Worm (Caenorhabditis elegans) whole organism, young adult: Measurements from ENCODE around the gene srw-127.
A peak's percentile ranks its signal among the peaks of the same experiment; 100 is the strongest.

Source experiments
- B0336.3 ChIP-seq: fragments of 200-800 bp; sonication (Bioruptor generic); IDR thresholded peaks from 2 replicates; pipeline ENCODE4 v1.3.6; 2022; ENCODE audit warnings: missing genetic modification characterization, missing compliant biosample characterization
- C17E4.6 ChIP-seq: fragments of 200-800 bp; sonication (Bioruptor generic); IDR thresholded peaks from 2 replicates; pipeline ENCODE4 v1.3.6; 2022; ENCODE audit warnings: missing genetic modification reagents, missing genetic modification characterization, missing compliant biosample characterization
- F39B2.1 ChIP-seq: fragments of 200-800 bp; sonication (Bioruptor generic); IDR thresholded peaks from 2 replicates; pipeline ENCODE4 v1.3.6; 2022; ENCODE audit warnings: missing genetic modification reagents, missing genetic modification characterization, missing compliant biosample characterization
- Y67H2A.10 ChIP-seq: fragments of 200-800 bp; sonication (Bioruptor generic); conservative IDR thresholded peaks from 2 replicates; pipeline ENCODE4 v1.3.6; 2022; ENCODE audit warnings: missing genetic modification reagents, missing genetic modification characterization, missing compliant biosample characterization
- Y95B8A.8 ChIP-seq: fragments of 200-800 bp; sonication (Bioruptor generic); IDR thresholded peaks from 2 replicates; pipeline ENCODE4 v1.3.6; 2022; ENCODE audit warnings: missing genetic modification reagents, missing genetic modification characterization, missing compliant biosample characterization
- ZK185.1 ChIP-seq: sonication (generic microtip); optimal IDR thresholded peaks from 2 replicates; lab custom pipeline; 2016; ENCODE audit warnings: mild to moderate bottlenecking, missing genetic modification characterization, missing compliant biosample characterization; ENCODE audit not compliant: poor library complexity, severe bottlenecking
- atf-7 ChIP-seq: sonication (generic microtip); optimal IDR thresholded peaks from 2 replicates; lab custom pipeline; 2017; ENCODE audit warnings: mild to moderate bottlenecking, missing genetic modification characterization, missing compliant biosample characterization
- athp-1 ChIP-seq: sonication (generic microtip); optimal IDR thresholded peaks from 2 replicates; lab custom pipeline; 2017; ENCODE audit warnings: mild to moderate bottlenecking, missing genetic modification characterization, missing compliant biosample characterization
- attf-5 ChIP-seq: fragments of 200-800 bp; sonication (Bioruptor generic); optimal IDR thresholded peaks from 2 replicates; lab custom pipeline; 2018; ENCODE audit warnings: mild to moderate bottlenecking, missing genetic modification characterization, missing compliant biosample characterization
- bed-2 ChIP-seq: fragments of 200-800 bp; sonication (Bioruptor generic); IDR thresholded peaks from 2 replicates; pipeline ENCODE4 v1.3.6; 2022; ENCODE audit warnings: missing genetic modification reagents, missing genetic modification characterization, missing compliant biosample characterization
- cebp-1 ChIP-seq, 2 experiments: fragments of 200-800 bp in 1 of 2; sonication (Bioruptor generic) in 1 of 2; sonication (generic microtip) in 1 of 2; IDR thresholded peaks in 1 of 2; optimal IDR thresholded peaks in 1 of 2; 2 replicates each; pipeline versions ENCODE4 v1.3.6 to Lab custom; 2017 to 2022; ENCODE audit warnings: missing compliant biosample characterization in 2 of 2, missing genetic modification characterization in 2 of 2, mild to moderate bottlenecking in 1 of 2, missing genetic modification reagents in 1 of 2, moderate library complexity in 1 of 2
- cebp-2 ChIP-seq: fragments of 200-800 bp; sonication (Bioruptor generic); IDR thresholded peaks from 2 replicates; pipeline ENCODE4 v1.3.6; 2022; ENCODE audit warnings: missing genetic modification characterization, missing compliant biosample characterization
- ceh-91 ChIP-seq: fragments of 200-800 bp; sonication (Bioruptor generic); IDR thresholded peaks from 2 replicates; pipeline ENCODE4 v1.3.6; 2022; ENCODE audit warnings: missing genetic modification reagents, missing genetic modification characterization, missing compliant biosample characterization
- die-1 ChIP-seq: sonication (generic microtip); optimal IDR thresholded peaks from 2 replicates; lab custom pipeline; 2016; ENCODE audit warnings: missing genotype, mild to moderate bottlenecking, missing genetic modification characterization, missing compliant biosample characterization
- ets-4 ChIP-seq: fragments of 200-800 bp; sonication (Bioruptor generic); optimal IDR thresholded peaks from 2 replicates; lab custom pipeline; 2018; ENCODE audit warnings: mild to moderate bottlenecking, missing genetic modification characterization, missing compliant biosample characterization
- hmg-1.2 ChIP-seq: fragments of 200-800 bp; sonication (Bioruptor generic); IDR thresholded peaks from 2 replicates; pipeline ENCODE4 v1.3.6; 2022; ENCODE audit warnings: missing genetic modification reagents, missing genetic modification characterization, missing compliant biosample characterization
- lag-1 ChIP-seq: fragments of 200-800 bp; sonication (Bioruptor generic); IDR thresholded peaks from 2 replicates; pipeline ENCODE4 v1.3.6; 2022; ENCODE audit warnings: missing genetic modification reagents, missing genetic modification characterization, missing compliant biosample characterization
- madf-6 ChIP-seq: fragments of 200-800 bp; sonication (Bioruptor generic); IDR thresholded peaks from 2 replicates; pipeline ENCODE4 v1.3.6; 2022; ENCODE audit warnings: missing genetic modification reagents, missing genetic modification characterization, missing compliant biosample characterization
- mes-4 ChIP-seq: sonication (generic microtip); optimal IDR thresholded peaks from 2 replicates; lab custom pipeline; 2016; ENCODE audit warnings: missing genotype, missing genetic modification characterization, missing compliant biosample characterization
- mxl-1 ChIP-seq: sonication (generic microtip); optimal IDR thresholded peaks from 2 replicates; lab custom pipeline; 2016; ENCODE audit warnings: missing genetic modification characterization, missing compliant biosample characterization
- nhr-179 ChIP-seq: sonication (generic microtip); optimal IDR thresholded peaks from 2 replicates; lab custom pipeline; 2016; ENCODE audit warnings: mild to moderate bottlenecking, missing genetic modification characterization, missing compliant biosample characterization
- nhr-80 ChIP-seq: sonication (generic microtip); optimal IDR thresholded peaks from 2 replicates; lab custom pipeline; 2016; ENCODE audit warnings: missing genetic modification characterization, missing compliant biosample characterization
- pha-4 ChIP-seq: fragments of 150-350 bp; sonication (generic microtip); optimal IDR thresholded peaks from 2 replicates; lab custom pipeline; 2014; ENCODE audit warnings: missing biosample characterization, missing genetic modification reagents, missing genetic modification characterization
- rcor-1 ChIP-seq: fragments of 200-800 bp; sonication (Bioruptor generic); IDR thresholded peaks from 2 replicates; pipeline ENCODE4 v1.3.6; 2022; ENCODE audit warnings: missing genetic modification reagents, missing genetic modification characterization, missing compliant biosample characterization
- repo-1 ChIP-seq: sonication (generic microtip); optimal IDR thresholded peaks from 2 replicates; lab custom pipeline; 2017; ENCODE audit warnings: mild to moderate bottlenecking, missing genetic modification characterization, missing compliant biosample characterization
- rpc-1 ChIP-seq, 2 experiments: fragments of 150-350 bp in 1 of 2; sonication (generic microtip) in 1 of 2; optimal IDR thresholded peaks; 2 replicates each; lab custom pipeline; 2014 to 2018; ENCODE audit warnings: missing biosample characterization in 1 of 2, missing genetic modification characterization in 1 of 2, missing genetic modification reagents in 1 of 2, missing genotype in 1 of 2
- snpc-4 ChIP-seq, 5 experiments: fragments of 150-350 bp in 1 of 5; sonication (generic microtip) in 4 of 5; optimal IDR thresholded peaks; 2 replicates each; lab custom pipeline; 2014 to 2018; ENCODE audit warnings: missing genetic modification characterization in 5 of 5, missing biosample characterization in 3 of 5, antibody characterized with exemption in 2 of 5, mild to moderate bottlenecking in 2 of 5, missing compliant biosample characterization in 2 of 5, missing genotype in 2 of 5, moderate library complexity in 2 of 5, missing genetic modification reagents in 1 of 5
- tlf-1 ChIP-seq: fragments of 200-800 bp; sonication (Bioruptor generic); optimal IDR thresholded peaks from 2 replicates; lab custom pipeline; 2018; ENCODE audit warnings: mild to moderate bottlenecking, missing genetic modification characterization, missing compliant biosample characterization
- ztf-22 ChIP-seq: fragments of 200-800 bp; sonication (Bioruptor generic); optimal IDR thresholded peaks from 2 replicates; lab custom pipeline; 2018; ENCODE audit warnings: mild to moderate bottlenecking, missing genetic modification characterization, moderate library complexity, missing compliant biosample characterization
- ztf-26 ChIP-seq: sonication (generic microtip); optimal IDR thresholded peaks from 2 replicates; lab custom pipeline; 2017; ENCODE audit warnings: missing genetic modification characterization, missing compliant biosample characterization

The srw-127 gene

DNA sequence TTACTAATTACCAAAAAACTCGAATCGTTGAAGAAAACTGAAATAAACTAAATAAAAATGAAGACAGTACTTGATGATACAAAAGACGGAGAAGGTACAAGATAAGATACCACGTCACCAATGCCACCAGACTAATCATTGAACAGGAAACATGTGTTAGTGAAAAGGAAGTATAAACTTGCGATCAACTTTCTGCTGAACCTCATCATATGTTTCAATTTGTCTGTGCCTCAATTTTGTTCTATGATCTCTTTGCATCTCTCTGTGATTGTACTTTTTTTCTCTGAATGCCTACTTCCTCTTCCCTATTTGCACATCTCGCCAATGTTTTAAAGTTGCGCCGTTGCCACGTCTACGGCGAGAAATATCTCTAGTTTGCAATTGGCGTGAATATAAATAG lies 18.7 kb upstream of the srw-127 start (continued):
- no peak for TF ChIP-seq nhr-179
- no peak for TF ChIP-seq snpc-4 (GFP tag; optimal IDR thresholded peaks at IDR 0.05; lab: Kevin White, UChicago)
- TF ChIP-seq snpc-4 (tag; optimal IDR thresholded peaks at IDR 0.05; lab: Kevin White, UChicago) = no peak
- no peak for TF ChIP-seq cebp-1 (GFP tag; IDR thresholded peaks at IDR 0.05; lab: Robert Waterston, UW)
- peak; percentile 41 for TF ChIP-seq cebp-1 (tag; optimal IDR thresholded peaks at IDR 0.05; lab: Kevin White, UChicago)
- no peak for TF ChIP-seq bed-2 (GFP tag; lab: Robert Waterston, UW)
- TF ChIP-seq rpc-1 (optimal IDR thresholded peaks at IDR 0.05; lab: Kevin White, UChicago) = no peak
- TF ChIP-seq rpc-1 (tag; optimal IDR thresholded peaks at IDR 0.05; lab: Kevin White, UChicago) = no peak
- TF ChIP-seq hmg-1.2 (GFP tag; lab: Robert Waterston, UW) = peak; percentile 44; the same call in 1 of the 2 replicates
- TF ChIP-seq ztf-22 = no peak

ce11 chrV:6997041-6997552 lies 15.6 kb upstream of the srw-127 start, which contains the start of gene nhr-107:
TSS of gene nhr-107 (minus strand) at chrV:6997091.
- TF ChIP-seq die-1 (tag; lab: Kevin White, UChicago) (no peak), nhr-80 (tag; lab: Kevin White, UChicago) (peak; percentile 3), snpc-4 (GFP tag; optimal IDR thresholded peaks at IDR 0.05; lab: Kevin White, UChicago) (no peak), snpc-4 (tag; optimal IDR thresholded peaks at IDR 0.05; lab: Kevin White, UChicago) (no peak)

- TF ChIP-seq nhr-80 (tag; lab: Kevin White, UChicago) (peak; percentile 55), pha-4 (tag; lab: Kevin White, UChicago) (peak; percentile 72), ceh-91 (GFP tag; lab: Robert Waterston, UW) (no peak), hmg-1.2 (GFP tag; lab: Robert Waterston, UW) (peak; percentile 37; the same call in 1 of the 2 replicates), cebp-1 (GFP tag; IDR thresholded peaks at IDR 0.05; lab: Robert Waterston, UW) (no peak), cebp-1 (tag; optimal IDR thresholded peaks at IDR 0.05; lab: Kevin White, UChicago) (peak; percentile 8)
Measured at ce11 chrV:6998303-6998884, 14.3 kb upstream of the srw-127 start, which contains the start of gene nhr-42. TSS of gene nhr-42 (plus strand) at chrV:6998819.

- TF ChIP-seq mxl-1 (tag; lab: Kevin White, UChicago) = no peak
- TF ChIP-seq ceh-91 (GFP tag; lab: Robert Waterston, UW) = no peak
- no peak for TF ChIP-seq ets-4 (GFP tag; lab: Kevin White, UChicago)
- no peak for TF ChIP-seq tlf-1 (GFP tag; lab: Kevin White, UChicago)
- no peak for TF ChIP-seq C17E4.6 (GFP tag; lab: Robert Waterston, UW)
- TF ChIP-seq ZK185.1 (tag; lab: Kevin White, UChicago) = no peak
- no peak for TF ChIP-seq hmg-1.2 (GFP tag; lab: Robert Waterston, UW)
- TF ChIP-seq madf-6 = no peak
- TF ChIP-seq atf-7 (tag; lab: Kevin White, UChicago) = no peak
- no peak for TF ChIP-seq athp-1 (tag; lab: Kevin White, UChicago)
- TF ChIP-seq B0336.3 (GFP tag; lab: Robert Waterston, UW) = no peak
- no peak for TF ChIP-seq ztf-26 (tag; lab: Kevin White, UChicago)
- TF ChIP-seq attf-5 (GFP tag; lab: Kevin White, UChicago) = no peak
- TF ChIP-seq Y95B8A.8 = no peak
- TF ChIP-seq Y67H2A.10 (GFP tag; lab: Robert Waterston, UW) = no peak
- TF ChIP-seq lag-1 (GFP tag; lab: Robert Waterston, UW) = no peak
- no peak for TF ChIP-seq repo-1
- no peak for TF ChIP-seq rcor-1 (GFP tag; lab: Robert Waterston, UW)
Measured at ce11 chrV:7000734-7001133, 12.0 kb upstream of the srw-127 start.

DNA sequence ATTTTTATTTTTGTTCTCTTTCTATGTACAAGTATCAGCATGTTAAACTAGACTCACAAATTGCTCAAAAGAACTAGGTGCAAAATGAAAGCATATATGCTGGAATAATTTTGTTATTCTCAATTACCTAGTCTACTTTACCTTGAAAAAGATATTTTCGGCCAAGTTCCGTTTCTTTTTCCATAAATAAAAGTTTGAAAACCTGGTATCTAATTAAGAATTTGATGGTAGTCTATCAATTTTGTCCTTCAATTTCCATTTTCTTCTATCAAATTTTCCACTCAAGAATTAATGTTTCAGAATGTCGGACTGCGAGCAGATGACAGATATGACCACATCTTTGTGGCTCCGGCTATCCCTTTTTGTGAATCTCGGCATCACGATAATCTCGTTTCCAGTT lies 8.9 kb upstream of the srw-127 start, which contains the start of gene srab-4:
TSS of gene srab-4 (plus strand) at position 301 of the 400 bp plus-strand sequence.
- TF ChIP-seq F39B2.1 (GFP tag; lab: Robert Waterston, UW) (no peak), cebp-2 (no peak), mes-4 (tag; lab: Kevin White, UChicago) (no peak)
